Fruit fly (Drosophila melanogaster) whole organism, embryonic: Measurements from ENCODE around the gene 14-3-3epsilon.

Experiments used
- B-H1 ChIP-seq: fragments of 200-800 bp; sonication (Bioruptor generic); IDR thresholded peaks from 3 replicates; pipeline ENCODE4 v1.3.6; 2022; ENCODE audit warnings: missing biosample characterization, missing genetic modification characterization
- Bdp1 ChIP-seq: fragments of 200-800 bp; sonication (Bioruptor generic); optimal IDR thresholded peaks from 3 replicates; lab custom pipeline; 2016; ENCODE audit warnings: missing biosample characterization, missing genetic modification characterization
- CG10209 ChIP-seq: fragments of 200-800 bp; sonication (Bioruptor generic); optimal IDR thresholded peaks from 3 replicates; lab custom pipeline; 2017; ENCODE audit warnings: missing biosample characterization, mild to moderate bottlenecking, missing genetic modification characterization, missing genetic modification reagents
- CG10267 ChIP-seq: fragments of 200-800 bp; sonication (Bioruptor generic); optimal IDR thresholded peaks from 2 replicates; lab custom pipeline; 2018; ENCODE audit warnings: missing biosample characterization, mild to moderate bottlenecking, missing genetic modification characterization, moderate library complexity
- CG12391 ChIP-seq: fragments of 200-800 bp; sonication (Bioruptor generic); optimal IDR thresholded peaks from 3 replicates; lab custom pipeline; 2018; ENCODE audit warnings: missing biosample characterization, mild to moderate bottlenecking, missing genetic modification characterization, moderate library complexity
- CG12769 ChIP-seq: fragments of 200-800 bp; sonication (Bioruptor generic); optimal IDR thresholded peaks from 2 replicates; lab custom pipeline; 2019; ENCODE audit warnings: missing biosample characterization, mild to moderate bottlenecking, missing genetic modification characterization, moderate library complexity
- CG13894 ChIP-seq: fragments of 200-800 bp; sonication (Bioruptor generic); optimal IDR thresholded peaks from 3 replicates; lab custom pipeline; 2018; ENCODE audit warnings: missing biosample characterization, mild to moderate bottlenecking, missing genetic modification characterization, moderate library complexity
- CG14050 ChIP-seq: fragments of 200-800 bp; sonication (Bioruptor generic); IDR thresholded peaks from 3 replicates; pipeline ENCODE4 v1.3.6; 2022; ENCODE audit warnings: missing biosample characterization, missing genetic modification characterization
- CG1603 ChIP-seq: fragments of 200-800 bp; sonication (Bioruptor generic); optimal IDR thresholded peaks from 2 replicates; lab custom pipeline; 2019; ENCODE audit warnings: missing biosample characterization, mild to moderate bottlenecking, missing genetic modification characterization, moderate library complexity
- CG17359 ChIP-seq: fragments of 200-800 bp; sonication (Bioruptor generic); optimal IDR thresholded peaks from 3 replicates; lab custom pipeline; 2018; ENCODE audit warnings: missing biosample characterization, mild to moderate bottlenecking, missing genetic modification characterization, moderate library complexity
- CG17912 ChIP-seq: fragments of 200-800 bp; sonication (Bioruptor generic); optimal IDR thresholded peaks from 2 replicates; lab custom pipeline; 2018; ENCODE audit warnings: missing biosample characterization, mild to moderate bottlenecking, missing genetic modification characterization
- CG30403 ChIP-seq: fragments of 200-800 bp; sonication (Bioruptor generic); optimal IDR thresholded peaks from 3 replicates; lab custom pipeline; 2016; ENCODE audit warnings: missing biosample characterization, missing genetic modification characterization
- CG31365 ChIP-seq: fragments of 200-800 bp; sonication (Bioruptor generic); optimal IDR thresholded peaks from 2 replicates; lab custom pipeline; 2018; ENCODE audit warnings: missing biosample characterization, mild to moderate bottlenecking, missing genetic modification characterization
- CG4820 ChIP-seq: fragments of 200-800 bp; sonication (Bioruptor generic); optimal IDR thresholded peaks from 3 replicates; lab custom pipeline; 2016; ENCODE audit warnings: missing biosample characterization, missing genetic modification characterization
- CG7745 ChIP-seq: fragments of 200-800 bp; sonication (Bioruptor generic); optimal IDR thresholded peaks from 2 replicates; lab custom pipeline; 2018; ENCODE audit warnings: missing biosample characterization, mild to moderate bottlenecking, missing genetic modification characterization, moderate library complexity
- CG7987 ChIP-seq: fragments of 200-800 bp; sonication (Bioruptor generic); optimal IDR thresholded peaks from 2 replicates; lab custom pipeline; 2018; ENCODE audit warnings: missing biosample characterization, mild to moderate bottlenecking, missing genetic modification characterization, moderate library complexity
- CG8290 ChIP-seq, 3 experiments: fragments of 200-800 bp; sonication (Bioruptor generic); optimal IDR thresholded peaks; 2 replicates each; lab custom pipeline; 2016 to 2019; ENCODE audit warnings: missing biosample characterization in 3 of 3, missing genetic modification characterization in 3 of 3, mild to moderate bottlenecking in 2 of 3, moderate library complexity in 1 of 3
- CG9437 ChIP-seq: fragments of 200-800 bp; sonication (Bioruptor generic); optimal IDR thresholded peaks from 2 replicates; lab custom pipeline; 2018; ENCODE audit warnings: missing biosample characterization, mild to moderate bottlenecking, missing genetic modification characterization
- D ChIP-seq, 2 experiments: fragments of 200-800 bp in 1 of 2; fragments of >200 bp in 1 of 2; sonication (Bioruptor generic) in 1 of 2; optimal IDR thresholded peaks; 2 replicates in 1 of 2; 3 replicates in 1 of 2; lab custom pipeline; 2017; ENCODE audit warnings: mild to moderate bottlenecking in 1 of 2, missing biosample characterization in 1 of 2, missing genetic modification characterization in 1 of 2, missing genetic modification reagents in 1 of 2
- Ets65A ChIP-seq: fragments of 200-800 bp; sonication (Bioruptor generic); peaks from one replicate; lab custom pipeline; 2016; ENCODE audit warnings: missing biosample characterization, missing genetic modification characterization
- Gug ChIP-seq: fragments of 200-800 bp; sonication (Bioruptor generic); IDR thresholded peaks from 4 replicates; pipeline ENCODE4 v1.3.6; 2022; ENCODE audit warnings: missing biosample characterization, missing genetic modification characterization
- HLH4C ChIP-seq: fragments of 200-800 bp; sonication (Bioruptor generic); IDR thresholded peaks from 3 replicates; pipeline ENCODE4 v1.3.6; 2022; ENCODE audit warnings: missing biosample characterization, missing genetic modification characterization; ENCODE audit not compliant: partially characterized antibody
- Hey ChIP-seq: fragments of 200-800 bp; sonication (Bioruptor generic); optimal IDR thresholded peaks from 3 replicates; lab custom pipeline; 2018; ENCODE audit warnings: missing biosample characterization, mild to moderate bottlenecking, missing genetic modification characterization
- HmgZ ChIP-seq: fragments of 200-800 bp; sonication (Bioruptor generic); optimal IDR thresholded peaks from 2 replicates; lab custom pipeline; 2018; ENCODE audit warnings: missing biosample characterization, mild to moderate bottlenecking, missing genetic modification characterization
- Hr39 ChIP-seq: fragments of >200 bp; optimal IDR thresholded peaks from 2 replicates; lab custom pipeline; 2017
- Max ChIP-seq: fragments of 200-800 bp; sonication (Bioruptor generic); optimal IDR thresholded peaks from 2 replicates; lab custom pipeline; 2016; ENCODE audit warnings: missing biosample characterization, mild to moderate bottlenecking, missing genetic modification characterization
- Med ChIP-seq: fragments of 200-800 bp; sonication (Bioruptor generic); peaks from one replicate; lab custom pipeline; 2016; ENCODE audit warnings: missing biosample characterization, missing genetic modification characterization, mild to moderate bottlenecking, inconsistent platforms, moderate library complexity
- NfI ChIP-seq: fragments of 200-800 bp; sonication (Bioruptor generic); optimal IDR thresholded peaks from 3 replicates; lab custom pipeline; 2018; ENCODE audit warnings: missing biosample characterization, mild to moderate bottlenecking, missing genetic modification characterization, moderate library complexity
- Ptx1 ChIP-seq: fragments of 200-800 bp; sonication (Bioruptor generic); IDR thresholded peaks from 2 replicates; pipeline ENCODE4 v1.3.6; 2022; ENCODE audit warnings: missing biosample characterization, missing genetic modification characterization
- Six4 ChIP-seq: fragments of 200-800 bp; sonication (Bioruptor generic); optimal IDR thresholded peaks from 2 replicates; lab custom pipeline; 2016; ENCODE audit warnings: missing biosample characterization, missing genetic modification characterization
- Sry-β ChIP-seq: fragments of 200-800 bp; sonication (Bioruptor generic); optimal IDR thresholded peaks from 2 replicates; lab custom pipeline; 2018; ENCODE audit warnings: missing biosample characterization, mild to moderate bottlenecking, missing genetic modification characterization, moderate library complexity
- Tbp ChIP-seq: fragments of >200 bp; optimal IDR thresholded peaks from 2 replicates; lab custom pipeline; 2018; ENCODE audit warnings: missing biosample characterization, missing genetic modification characterization
- Trl ChIP-seq, 3 experiments: fragments of >200 bp in 2 of 3; fragments of 200-800 bp in 1 of 3; sonication (Bioruptor generic) in 1 of 3; optimal IDR thresholded peaks; 2 replicates in 1 of 3; 3 replicates in 2 of 3; lab custom pipeline; 2016 to 2017; ENCODE audit warnings: missing biosample characterization in 1 of 3, missing genetic modification characterization in 1 of 3
- ac ChIP-seq: fragments of 200-800 bp; sonication (Bioruptor generic); optimal IDR thresholded peaks from 3 replicates; lab custom pipeline; 2017; ENCODE audit warnings: missing biosample characterization, mild to moderate bottlenecking, missing genetic modification characterization
- bsh ChIP-seq, 2 experiments: fragments of 200-800 bp; sonication (Bioruptor generic); optimal IDR thresholded peaks; 2 replicates each; lab custom pipeline; 2017 to 2018; ENCODE audit warnings: mild to moderate bottlenecking in 2 of 2, missing biosample characterization in 2 of 2, missing genetic modification characterization in 2 of 2, moderate library complexity in 1 of 2
- dmrt11E ChIP-seq: fragments of 200-800 bp; sonication (Bioruptor generic); optimal IDR thresholded peaks from 3 replicates; lab custom pipeline; 2018; ENCODE audit warnings: missing biosample characterization, mild to moderate bottlenecking, missing genetic modification characterization, moderate library complexity
- fd3F ChIP-seq: fragments of 200-800 bp; sonication (Bioruptor generic); optimal IDR thresholded peaks from 2 replicates; lab custom pipeline; 2018; ENCODE audit warnings: missing biosample characterization, mild to moderate bottlenecking, missing genetic modification characterization, moderate library complexity
- her ChIP-seq: fragments of 200-800 bp; sonication (Bioruptor generic); optimal IDR thresholded peaks from 2 replicates; lab custom pipeline; 2016; ENCODE audit warnings: missing biosample characterization, missing genetic modification characterization
- jumu ChIP-seq: fragments of 200-800 bp; sonication (Bioruptor generic); optimal IDR thresholded peaks from 3 replicates; lab custom pipeline; 2016; ENCODE audit warnings: missing biosample characterization, missing genetic modification characterization
- nerfin-1 ChIP-seq: fragments of 200-800 bp; sonication (Bioruptor generic); optimal IDR thresholded peaks from 3 replicates; lab custom pipeline; 2019; ENCODE audit warnings: missing biosample characterization, mild to moderate bottlenecking, missing genetic modification characterization, moderate library complexity
- nerfin-2 ChIP-seq: fragments of 200-800 bp; sonication (Bioruptor generic); IDR thresholded peaks from 2 replicates; pipeline ENCODE4 v1.3.6; 2022; ENCODE audit warnings: missing biosample characterization, missing genetic modification characterization; ENCODE audit not compliant: partially characterized antibody
- odd ChIP-seq: fragments of 200-800 bp; sonication (Bioruptor generic); optimal IDR thresholded peaks from 2 replicates; lab custom pipeline; 2017; ENCODE audit warnings: missing biosample characterization, mild to moderate bottlenecking, missing genetic modification characterization
- ttk ChIP-seq: fragments of 200-800 bp; sonication (Bioruptor generic); IDR thresholded peaks from 2 replicates; pipeline ENCODE4 v2.1.2; 2022; ENCODE audit warnings: missing biosample characterization, missing genetic modification characterization
- twi ChIP-seq: fragments of 200-800 bp; optimal IDR thresholded peaks from 2 replicates; lab custom pipeline; 2019; ENCODE audit warnings: missing biosample characterization, mild to moderate bottlenecking, missing genetic modification characterization, moderate library complexity
- usp ChIP-seq: fragments of >200 bp; optimal IDR thresholded peaks from 2 replicates; lab custom pipeline; 2017; ENCODE audit warnings: missing biosample characterization, missing genetic modification characterization

Gene 14-3-3epsilon

dm6 chr3R:18196991-18197801 is 45.1 kb upstream of the 14-3-3epsilon start (continued):
- TF ChIP-seq NfI (GFP tag; lab: Kevin White, UChicago) (peak; percentile 53), Hr39 (lab: Kevin White, UChicago) (no peak), Six4 (peak; percentile 19), fd3F (peak; percentile 22), CG30403 (GFP tag; lab: Kevin White, UChicago) (peak; percentile 77), HLH4C (GFP tag; lab: Robert Waterston, UW) (no peak), nerfin-2 (GFP tag; lab: Robert Waterston, UW) (no peak), dmrt11E (tag; lab: Kevin White, UChicago) (peak; percentile 57), Tbp (no peak), ac (GFP tag; lab: Kevin White, UChicago) (no peak), ttk (no peak), CG14050 (GFP tag; lab: Robert Waterston, UW) (no peak), CG17912 (GFP tag; lab: Kevin White, UChicago) (no peak), D (optimal IDR thresholded peaks at IDR 0.05; lab: Kevin White, UChicago) (no peak), D (GFP tag; optimal IDR thresholded peaks at IDR 0.05; lab: Kevin White, UChicago) (peak; percentile 26), CG17359 (tag; lab: Kevin White, UChicago) (peak; percentile 66), jumu (GFP tag; lab: Kevin White, UChicago) (peak; percentile 19), CG10209 (GFP tag; lab: Kevin White, UChicago) (peak; percentile 53)

- TF ChIP-seq CG10267 (tag; lab: Kevin White, UChicago) (no peak), D (optimal IDR thresholded peaks at IDR 0.05; lab: Kevin White, UChicago) (no peak), D (GFP tag; optimal IDR thresholded peaks at IDR 0.05; lab: Kevin White, UChicago) (no peak), CG8290 (GFP tag; optimal IDR thresholded peaks at IDR 0.05; lab: Kevin White, UChicago) (no peak), CG8290 (tag; optimal IDR thresholded peaks at IDR 0.05; lab: Kevin White, UChicago) (peak in 1 of 2 experiments; percentile 44), Med (GFP tag; lab: Kevin White, UChicago) (peak; percentile 48), Gug (peak; percentile 44; the same call in 3 of the 4 replicates), Ets65A (GFP tag; lab: Kevin White, UChicago) (peak; percentile 19), CG9437 (GFP tag; lab: Kevin White, UChicago) (peak; percentile 64), Trl (optimal IDR thresholded peaks at IDR 0.05; lab: Kevin White, UChicago) (peak in 1 of 2 experiments; percentile 18), Trl (GFP tag; optimal IDR thresholded peaks at IDR 0.05; lab: Kevin White, UChicago) (no peak), usp (GFP tag; lab: Kevin White, UChicago) (no peak), Sry-β (GFP tag; lab: Kevin White, UChicago) (peak; percentile 55), HmgZ (tag; lab: Kevin White, UChicago) (peak; percentile 4), her (no peak), CG12769 (peak; percentile 65), CG30403 (GFP tag; lab: Kevin White, UChicago) (no peak)
Observed at dm6 chr3R:18197802-18198148, 44.6 kb upstream of the 14-3-3epsilon start.

DNA sequence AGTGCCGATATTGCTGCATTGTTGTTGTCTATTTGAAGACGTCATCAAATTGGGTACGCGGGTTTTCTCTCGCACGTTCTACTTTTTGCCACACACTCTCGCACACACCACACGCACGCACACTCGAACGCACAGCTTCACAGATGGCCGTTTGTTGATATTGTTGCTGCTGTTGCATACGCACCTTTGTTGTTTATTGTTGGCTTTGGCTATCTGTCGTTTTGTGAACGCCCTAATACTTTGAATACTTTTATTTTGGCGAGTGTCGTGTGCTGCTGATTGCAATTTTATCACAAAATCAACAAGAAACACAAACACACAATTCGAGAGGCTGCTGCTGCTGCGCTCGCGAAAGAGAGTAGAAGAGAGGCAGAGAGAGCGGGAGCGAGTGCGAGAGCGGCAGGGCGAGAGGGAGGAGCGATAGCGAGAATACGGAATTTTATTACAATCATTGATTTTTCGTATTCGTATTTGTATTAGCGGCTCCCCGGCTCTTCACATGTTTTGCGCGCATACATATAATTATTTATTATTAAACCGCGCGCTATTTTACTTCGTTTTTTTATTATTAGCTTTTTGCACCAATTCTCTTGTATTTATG is 43.7 kb upstream of the 14-3-3epsilon start:
- TF ChIP-seq CG12391 (tag; lab: Kevin White, UChicago) (peak; percentile 25), CG4820 (GFP tag; lab: Kevin White, UChicago) (peak; percentile 10), Ptx1 (GFP tag; lab: Robert Waterston, UW) (no peak), CG13894 (tag; lab: Kevin White, UChicago) (no peak), B-H1 (GFP tag; lab: Robert Waterston, UW) (no peak), CG7745 (tag; lab: Kevin White, UChicago) (peak; percentile 66), Bdp1 (GFP tag; lab: Kevin White, UChicago) (peak; percentile 37), odd (peak; percentile 22), bsh (GFP tag; optimal IDR thresholded peaks at IDR 0.05; lab: Kevin White, UChicago) (peak in 1 of 2 experiments; percentile 39), CG7987 (GFP tag; lab: Kevin White, UChicago) (peak; percentile 76), CG1603 (peak; percentile 64), nerfin-1 (tag; lab: Kevin White, UChicago) (peak; percentile 71), CG31365 (peak; percentile 52), Max (peak; percentile 4), Hey (tag; lab: Kevin White, UChicago) (peak; percentile 47), twi (peak; percentile 27)
